Fruit fly (Drosophila melanogaster) whole organism, embryonic: ENCODE results near the gene kz.

Source experiments
- CG10209 ChIP-seq: fragments of 200-800 bp; sonication (Bioruptor generic); optimal IDR thresholded peaks from 3 replicates; lab custom pipeline; 2017; ENCODE audit warnings: missing biosample characterization, mild to moderate bottlenecking, missing genetic modification characterization, missing genetic modification reagents
- CG1024 ChIP-seq: fragments of 200-800 bp; sonication (Bioruptor generic); IDR thresholded peaks from 2 replicates; pipeline ENCODE4 v1.3.6; 2022; ENCODE audit warnings: missing biosample characterization, missing genetic modification characterization
- CG10462 ChIP-seq: fragments of 200-800 bp; sonication (Bioruptor generic); optimal IDR thresholded peaks from 2 replicates; lab custom pipeline; 2016; ENCODE audit warnings: missing biosample characterization, missing genetic modification characterization
- CG11560 ChIP-seq: fragments of 200-800 bp; sonication (Bioruptor generic); IDR thresholded peaks from 3 replicates; pipeline ENCODE4 v1.3.6; 2022; ENCODE audit warnings: missing biosample characterization, missing genetic modification characterization
- CG11723 ChIP-seq: fragments of 200-800 bp; sonication (Bioruptor generic); optimal IDR thresholded peaks from 2 replicates; lab custom pipeline; 2017; ENCODE audit warnings: missing biosample characterization, mild to moderate bottlenecking, missing genetic modification characterization
- CG12071 ChIP-seq: fragments of 200-800 bp; sonication (Bioruptor generic); optimal IDR thresholded peaks from 3 replicates; lab custom pipeline; 2018; ENCODE audit warnings: missing biosample characterization, mild to moderate bottlenecking, missing genetic modification characterization
- CG12155 ChIP-seq: fragments of 200-800 bp; sonication (Bioruptor generic); optimal IDR thresholded peaks from 3 replicates; lab custom pipeline; 2016; ENCODE audit warnings: missing biosample characterization, missing genetic modification characterization
- CG13287 ChIP-seq: fragments of 200-800 bp; sonication (Bioruptor generic); IDR thresholded peaks from 2 replicates; pipeline ENCODE4 v1.3.6; 2022; ENCODE audit warnings: missing biosample characterization, missing genetic modification characterization; ENCODE audit not compliant: partially characterized antibody
- CG2889 ChIP-seq: fragments of 200-800 bp; sonication (Bioruptor generic); IDR thresholded peaks from 3 replicates; pipeline ENCODE4 v1.3.6; 2022; ENCODE audit warnings: missing biosample characterization, missing genetic modification characterization
- CG30020 ChIP-seq: fragments of 200-800 bp; optimal IDR thresholded peaks from 2 replicates; lab custom pipeline; 2019; ENCODE audit warnings: missing biosample characterization, mild to moderate bottlenecking, missing genetic modification characterization, moderate library complexity
- CG31365 ChIP-seq: fragments of 200-800 bp; sonication (Bioruptor generic); optimal IDR thresholded peaks from 2 replicates; lab custom pipeline; 2018; ENCODE audit warnings: missing biosample characterization, mild to moderate bottlenecking, missing genetic modification characterization
- CG3281 ChIP-seq: fragments of 200-800 bp; sonication (Bioruptor generic); optimal IDR thresholded peaks from 3 replicates; lab custom pipeline; 2017; ENCODE audit warnings: missing biosample characterization, mild to moderate bottlenecking, missing genetic modification characterization
- CG34376 ChIP-seq: fragments of 200-800 bp; sonication (Bioruptor generic); optimal IDR thresholded peaks from 2 replicates; lab custom pipeline; 2018; ENCODE audit warnings: missing biosample characterization, mild to moderate bottlenecking, missing genetic modification characterization
- CG5953 ChIP-seq: fragments of 200-800 bp; sonication (Bioruptor generic); IDR thresholded peaks from 2 replicates; pipeline ENCODE4 v1.3.6; 2022; ENCODE audit warnings: missing biosample characterization, missing genetic modification characterization
- CG7357 ChIP-seq: fragments of 200-800 bp; sonication (Bioruptor generic); IDR thresholded peaks from 3 replicates; pipeline ENCODE4 v1.3.6; 2022; ENCODE audit warnings: missing biosample characterization, missing genetic modification characterization
- CG7786 ChIP-seq: fragments of 200-800 bp; sonication (Bioruptor generic); optimal IDR thresholded peaks from 2 replicates; lab custom pipeline; 2016; ENCODE audit warnings: missing biosample characterization, missing genetic modification characterization
- CG7987 ChIP-seq: fragments of 200-800 bp; sonication (Bioruptor generic); optimal IDR thresholded peaks from 2 replicates; lab custom pipeline; 2018; ENCODE audit warnings: missing biosample characterization, mild to moderate bottlenecking, missing genetic modification characterization, moderate library complexity
- CG8281 ChIP-seq: fragments of 200-800 bp; sonication (Bioruptor generic); optimal IDR thresholded peaks from 2 replicates; lab custom pipeline; 2018; ENCODE audit warnings: missing biosample characterization, mild to moderate bottlenecking, missing genetic modification characterization, moderate library complexity
- CG9437 ChIP-seq: fragments of 200-800 bp; sonication (Bioruptor generic); optimal IDR thresholded peaks from 2 replicates; lab custom pipeline; 2018; ENCODE audit warnings: missing biosample characterization, mild to moderate bottlenecking, missing genetic modification characterization
- CG9609 ChIP-seq: fragments of 200-800 bp; sonication (Bioruptor generic); optimal IDR thresholded peaks from 3 replicates; lab custom pipeline; 2016; ENCODE audit warnings: missing biosample characterization, missing genetic modification characterization
- CG9876 ChIP-seq: fragments of 200-800 bp; sonication (Bioruptor generic); optimal IDR thresholded peaks from 2 replicates; lab custom pipeline; 2016; ENCODE audit warnings: missing biosample characterization, missing genetic modification characterization
- Camta ChIP-seq: fragments of 200-800 bp; sonication (Bioruptor generic); optimal IDR thresholded peaks from 2 replicates; lab custom pipeline; 2016; ENCODE audit warnings: missing biosample characterization, missing genetic modification characterization
- Ets97D ChIP-seq: fragments of 200-800 bp; sonication (Bioruptor generic); optimal IDR thresholded peaks from 3 replicates; lab custom pipeline; 2016; ENCODE audit warnings: missing biosample characterization, missing genetic modification characterization
- Hand ChIP-seq: fragments of 200-800 bp; sonication (Bioruptor generic); optimal IDR thresholded peaks from 2 replicates; lab custom pipeline; 2017; ENCODE audit warnings: mild to moderate bottlenecking, missing biosample characterization, missing genetic modification reagents, missing genetic modification characterization
- Lpt ChIP-seq: fragments of >200 bp; optimal IDR thresholded peaks from 2 replicates; lab custom pipeline; 2018; ENCODE audit warnings: missing biosample characterization, missing genetic modification characterization
- Myb ChIP-seq: fragments of 200-800 bp; sonication (Bioruptor generic); optimal IDR thresholded peaks from 2 replicates; lab custom pipeline; 2016; ENCODE audit warnings: missing biosample characterization, missing genetic modification characterization
- NC2α ChIP-seq: fragments of 200-800 bp; sonication (Bioruptor generic); optimal IDR thresholded peaks from 2 replicates; lab custom pipeline; 2016; ENCODE audit warnings: missing biosample characterization, missing genetic modification characterization
- Optix ChIP-seq: fragments of 200-800 bp; sonication (Bioruptor generic); IDR thresholded peaks from 3 replicates; pipeline ENCODE4 v1.3.6; 2022; ENCODE audit warnings: missing biosample characterization, missing genetic modification characterization
- Sox102F ChIP-seq: fragments of 200-800 bp; sonication (Bioruptor generic); optimal IDR thresholded peaks from 2 replicates; lab custom pipeline; 2018; ENCODE audit warnings: missing biosample characterization, mild to moderate bottlenecking, missing genetic modification characterization, moderate library complexity
- Ssrp ChIP-seq: fragments of 200-800 bp; sonication (Bioruptor generic); optimal IDR thresholded peaks from 2 replicates; lab custom pipeline; 2018; ENCODE audit warnings: missing biosample characterization, mild to moderate bottlenecking, missing genetic modification characterization, moderate library complexity
- al ChIP-seq: fragments of 200-800 bp; sonication (Bioruptor generic); IDR thresholded peaks from 2 replicates; pipeline ENCODE4 v1.3.6; 2022; ENCODE audit warnings: missing biosample characterization, missing genetic modification characterization
- ato ChIP-seq: fragments of 200-800 bp; sonication (Bioruptor generic); IDR thresholded peaks from 2 replicates; pipeline ENCODE4 v1.3.6; 2022; ENCODE audit warnings: missing biosample characterization, missing genetic modification characterization; ENCODE audit not compliant: partially characterized antibody
- croc ChIP-seq: fragments of 200-800 bp; sonication (Bioruptor generic); conservative IDR thresholded peaks from 3 replicates; pipeline ENCODE4 v1.3.6; 2022; ENCODE audit warnings: missing biosample characterization, missing genetic modification characterization
- da ChIP-seq: fragments of 200-800 bp; sonication (Bioruptor generic); optimal IDR thresholded peaks from 2 replicates; lab custom pipeline; 2016; ENCODE audit warnings: missing biosample characterization, missing genetic modification characterization
- dysf ChIP-seq: fragments of 200-800 bp; sonication (Bioruptor generic); IDR thresholded peaks from 3 replicates; pipeline ENCODE4 v1.3.6; 2022; ENCODE audit warnings: missing biosample characterization, missing genetic modification characterization
- ewg ChIP-seq: fragments of 200-800 bp; sonication (Bioruptor generic); optimal IDR thresholded peaks from 3 replicates; lab custom pipeline; 2017; ENCODE audit warnings: mild to moderate bottlenecking, missing biosample characterization, missing genetic modification reagents, missing genetic modification characterization
- exex ChIP-seq: fragments of 200-800 bp; sonication (Bioruptor generic); optimal IDR thresholded peaks from 4 replicates; lab custom pipeline; 2018; ENCODE audit warnings: missing biosample characterization, mild to moderate bottlenecking, missing genetic modification characterization, moderate library complexity
- gfzf ChIP-seq: fragments of 200-800 bp; sonication (Bioruptor generic); optimal IDR thresholded peaks from 2 replicates; lab custom pipeline; 2016; ENCODE audit warnings: missing biosample characterization, mild to moderate bottlenecking, missing genetic modification characterization, moderate library complexity
- hth ChIP-seq: fragments of >200 bp; optimal IDR thresholded peaks from 2 replicates; lab custom pipeline; 2017; ENCODE audit warnings: inconsistent platforms
- jumu ChIP-seq: fragments of 200-800 bp; sonication (Bioruptor generic); optimal IDR thresholded peaks from 3 replicates; lab custom pipeline; 2016; ENCODE audit warnings: missing biosample characterization, missing genetic modification characterization
- kah ChIP-seq: fragments of 200-800 bp; sonication (Bioruptor generic); optimal IDR thresholded peaks from 2 replicates; lab custom pipeline; 2018; ENCODE audit warnings: missing biosample characterization, mild to moderate bottlenecking, missing genetic modification characterization
- lbe ChIP-seq: fragments of 200-800 bp; sonication (Bioruptor generic); optimal IDR thresholded peaks from 2 replicates; lab custom pipeline; 2016; ENCODE audit warnings: missing biosample characterization, mild to moderate bottlenecking, missing genetic modification characterization
- lilli ChIP-seq: fragments of 200-800 bp; sonication (Bioruptor generic); optimal IDR thresholded peaks from 3 replicates; lab custom pipeline; 2016; ENCODE audit warnings: missing biosample characterization, missing genetic modification characterization
- lola ChIP-seq, 3 experiments: fragments of >200 bp in 2 of 3; fragments of 200-800 bp in 1 of 3; sonication (Bioruptor generic) in 1 of 3; optimal IDR thresholded peaks; 2 replicates each; lab custom pipeline; 2017 to 2019; ENCODE audit warnings: missing biosample characterization in 3 of 3, missing genetic modification characterization in 3 of 3, mild to moderate bottlenecking in 1 of 3, moderate library complexity in 1 of 3
- mam ChIP-seq: fragments of 200-800 bp; sonication (Bioruptor generic); optimal IDR thresholded peaks from 3 replicates; lab custom pipeline; 2016; ENCODE audit warnings: missing biosample characterization, missing genetic modification characterization
- pho ChIP-seq: fragments of 200-800 bp; sonication (Bioruptor generic); optimal IDR thresholded peaks from 2 replicates; lab custom pipeline; 2016; ENCODE audit warnings: missing biosample characterization, missing genetic modification characterization
- sd ChIP-seq: fragments of 200-800 bp; sonication (Bioruptor generic); optimal IDR thresholded peaks from 3 replicates; lab custom pipeline; 2018; ENCODE audit warnings: missing biosample characterization, mild to moderate bottlenecking, missing genetic modification characterization, moderate library complexity
- slou ChIP-seq: fragments of 200-800 bp; sonication (Bioruptor generic); optimal IDR thresholded peaks from 3 replicates; lab custom pipeline; 2016; ENCODE audit warnings: missing biosample characterization, missing genetic modification characterization
- sqz ChIP-seq: fragments of 200-800 bp; sonication (Bioruptor generic); optimal IDR thresholded peaks from 3 replicates; lab custom pipeline; 2018; ENCODE audit warnings: missing biosample characterization, mild to moderate bottlenecking, missing genetic modification characterization
- stwl ChIP-seq: fragments of 200-800 bp; sonication (Bioruptor generic); optimal IDR thresholded peaks from 3 replicates; lab custom pipeline; 2018; ENCODE audit warnings: missing biosample characterization, mild to moderate bottlenecking, missing genetic modification characterization, moderate library complexity
- unpg ChIP-seq: fragments of 200-800 bp; sonication (Bioruptor generic); optimal IDR thresholded peaks from 3 replicates; lab custom pipeline; 2018; ENCODE audit warnings: missing biosample characterization, mild to moderate bottlenecking, missing genetic modification characterization, moderate library complexity
- usp ChIP-seq: fragments of >200 bp; optimal IDR thresholded peaks from 2 replicates; lab custom pipeline; 2017; ENCODE audit warnings: missing biosample characterization, missing genetic modification characterization

kz gene

dm6 chrX:2241842-2242241 is at the start of gene kz (continued):
- TF ChIP-seq Camta (GFP tag; lab: Kevin White, UChicago) (no peak), pho (GFP tag; lab: Kevin White, UChicago) (no peak), da (GFP tag; lab: Kevin White, UChicago) (no peak), Lpt (no peak), gfzf (GFP tag; lab: Kevin White, UChicago) (peak; percentile 50), CG3281 (no peak), Hand (GFP tag; lab: Kevin White, UChicago) (no peak), Sox102F (GFP tag; lab: Kevin White, UChicago) (no peak), stwl (tag; lab: Kevin White, UChicago) (peak; percentile 88), CG10462 (GFP tag; lab: Kevin White, UChicago) (no peak), CG9876 (GFP tag; lab: Kevin White, UChicago) (no peak), al (no peak), sqz (GFP tag; lab: Kevin White, UChicago) (no peak), lola (GFP tag; optimal IDR thresholded peaks at IDR 0.05; lab: Kevin White, UChicago) (no peak), lilli (GFP tag; lab: Kevin White, UChicago) (no peak), CG5953 (no peak), CG7357 (GFP tag; lab: Robert Waterston, UW) (peak; percentile 100), CG31365 (no peak), ato (GFP tag; lab: Robert Waterston, UW) (peak; percentile 97), jumu (GFP tag; lab: Kevin White, UChicago) (no peak), Myb (GFP tag; lab: Kevin White, UChicago) (peak; percentile 34), Ets97D (GFP tag; lab: Kevin White, UChicago) (peak; percentile 60), CG9609 (no peak), NC2α (GFP tag; lab: Kevin White, UChicago) (no peak), CG8281 (tag; lab: Kevin White, UChicago) (no peak), dysf (GFP tag; lab: Robert Waterston, UW) (no peak), CG34376 (GFP tag; lab: Kevin White, UChicago) (no peak), Optix (GFP tag; lab: Robert Waterston, UW) (no peak), CG30020 (peak; percentile 94), CG12071 (no peak), CG7987 (GFP tag; lab: Kevin White, UChicago) (no peak), hth (lab: Kevin White, UChicago) (no peak), croc (GFP tag; lab: Robert Waterston, UW) (no peak), CG10209 (GFP tag; lab: Kevin White, UChicago) (no peak), lbe (GFP tag; lab: Kevin White, UChicago) (no peak), CG12155 (GFP tag; lab: Kevin White, UChicago) (no peak), mam (GFP tag; lab: Kevin White, UChicago) (no peak), CG9437 (peak; percentile 51), exex (no peak), Ssrp (tag; lab: Kevin White, UChicago) (no peak), CG2889 (no peak), CG13287 (GFP tag; lab: Robert Waterston, UW) (peak; percentile 91), CG1024 (GFP tag; lab: Robert Waterston, UW) (peak; percentile 75), CG11723 (GFP tag; lab: Kevin White, UChicago) (no peak), CG11560 (no peak), kah (no peak), ewg (no peak), sd (tag; lab: Kevin White, UChicago) (no peak), unpg (GFP tag; lab: Kevin White, UChicago) (no peak), CG7786 (GFP tag; lab: Kevin White, UChicago) (no peak), usp (GFP tag; lab: Kevin White, UChicago) (no peak), slou (GFP tag; lab: Kevin White, UChicago) (no peak)
